Fruit fly (Drosophila melanogaster) ovary, adult (tissue): ENCODE results near the gene UQCR-Q.

Experiments used
- CG17801 ChIP-seq: fragments of 200-800 bp; optimal IDR thresholded peaks from 2 replicates; lab custom pipeline; 2019; ENCODE audit warnings: missing biosample characterization, mild to moderate bottlenecking, missing genetic modification characterization, moderate library complexity; ENCODE audit not compliant: partially characterized antibody

The UQCR-Q gene

dm6 chr3L:17513893-17514616 is 39.5 kb downstream of the UQCR-Q start, which contains the start of the genes U4-U6-60K and CG7564:
Gene U4-U6-60K (minus strand): TSS chr3L:17513912.
Gene CG7564 (plus strand): TSS chr3L:17514298.
- peak; percentile 2 for TF ChIP-seq CG17801 (GFP tag; lab: Kevin White, UChicago)
